Fruit fly (Drosophila melanogaster) whole organism, embryonic: Measurements from ENCODE around the gene CG31064.

Experiments used
- Adf1 ChIP-seq: fragments of 200-800 bp; sonication (Bioruptor generic); IDR thresholded peaks from 2 replicates; pipeline ENCODE4 v1.3.6; 2022; ENCODE audit warnings: missing biosample characterization, missing genetic modification characterization
- Aef1 ChIP-seq: fragments of 200-800 bp; sonication (Bioruptor generic); IDR thresholded peaks from 3 replicates; pipeline ENCODE4 v1.3.6; 2022; ENCODE audit warnings: missing biosample characterization, missing genetic modification characterization
- Atf3 ChIP-seq: fragments of 200-800 bp; sonication (Bioruptor generic); optimal IDR thresholded peaks from 3 replicates; lab custom pipeline; 2016; ENCODE audit warnings: missing biosample characterization, missing genetic modification characterization
- BtbVII ChIP-seq: fragments of 200-800 bp; sonication (Bioruptor generic); optimal IDR thresholded peaks from 3 replicates; lab custom pipeline; 2017; ENCODE audit warnings: missing biosample characterization, mild to moderate bottlenecking, missing genetic modification characterization
- CG10274 ChIP-seq: fragments of 200-800 bp; sonication (Bioruptor generic); optimal IDR thresholded peaks from 3 replicates; lab custom pipeline; 2017; ENCODE audit warnings: missing biosample characterization, mild to moderate bottlenecking, missing genetic modification characterization
- CG11093 ChIP-seq: fragments of 200-800 bp; sonication (Bioruptor generic); IDR thresholded peaks from 3 replicates; pipeline ENCODE4 v1.3.6; 2022; ENCODE audit warnings: missing biosample characterization, missing genetic modification characterization
- CG11504 ChIP-seq: fragments of 200-800 bp; sonication (Bioruptor generic); optimal IDR thresholded peaks from 3 replicates; lab custom pipeline; 2019; ENCODE audit warnings: missing biosample characterization, mild to moderate bottlenecking, missing genetic modification characterization, moderate library complexity
- CG11695 ChIP-seq: fragments of 200-800 bp; sonication (Bioruptor generic); IDR thresholded peaks from 3 replicates; pipeline ENCODE4 v1.3.6; 2022; ENCODE audit warnings: missing biosample characterization, missing genetic modification characterization
- CG12299 ChIP-seq: fragments of 200-800 bp; sonication (Bioruptor generic); optimal IDR thresholded peaks from 2 replicates; lab custom pipeline; 2018; ENCODE audit warnings: missing biosample characterization, mild to moderate bottlenecking, missing genetic modification characterization
- CG12942 ChIP-seq: fragments of 200-800 bp; sonication (Bioruptor generic); optimal IDR thresholded peaks from 3 replicates; lab custom pipeline; 2016; ENCODE audit warnings: missing biosample characterization, missing genetic modification characterization
- CG15601 ChIP-seq: fragments of 200-800 bp; sonication (Bioruptor generic); optimal IDR thresholded peaks from 3 replicates; lab custom pipeline; 2019; ENCODE audit warnings: missing biosample characterization, mild to moderate bottlenecking, missing genetic modification characterization, moderate library complexity
- CG17612 ChIP-seq: fragments of 200-800 bp; sonication (Bioruptor generic); IDR thresholded peaks from 2 replicates; pipeline ENCODE4 v1.3.6; 2022; ENCODE audit warnings: missing biosample characterization, missing genetic modification characterization
- CG2889 ChIP-seq: fragments of 200-800 bp; sonication (Bioruptor generic); IDR thresholded peaks from 3 replicates; pipeline ENCODE4 v1.3.6; 2022; ENCODE audit warnings: missing biosample characterization, missing genetic modification characterization
- CG30020 ChIP-seq: fragments of 200-800 bp; optimal IDR thresholded peaks from 2 replicates; lab custom pipeline; 2019; ENCODE audit warnings: missing biosample characterization, mild to moderate bottlenecking, missing genetic modification characterization, moderate library complexity
- CG3838 ChIP-seq: fragments of 200-800 bp; sonication (Bioruptor generic); optimal IDR thresholded peaks from 3 replicates; lab custom pipeline; 2016; ENCODE audit warnings: missing biosample characterization, missing genetic modification characterization
- CG6254 ChIP-seq: fragments of 200-800 bp; sonication (Bioruptor generic); optimal IDR thresholded peaks from 3 replicates; lab custom pipeline; 2017; ENCODE audit warnings: mild to moderate bottlenecking, missing biosample characterization, missing genetic modification reagents, missing genetic modification characterization
- CG7372 ChIP-seq: fragments of 200-800 bp; sonication (Bioruptor generic); IDR thresholded peaks from 2 replicates; pipeline ENCODE4 v1.3.6; 2022; ENCODE audit warnings: missing biosample characterization, missing genetic modification characterization
- CrebB ChIP-seq: fragments of 200-800 bp; sonication (Bioruptor generic); optimal IDR thresholded peaks from 3 replicates; lab custom pipeline; 2018; ENCODE audit warnings: missing biosample characterization, mild to moderate bottlenecking, missing genetic modification characterization
- Dbx ChIP-seq: fragments of 200-800 bp; sonication (Bioruptor generic); IDR thresholded peaks from 3 replicates; pipeline ENCODE4 v1.3.6; 2022; ENCODE audit warnings: missing biosample characterization, missing genetic modification characterization
- Dip2 ChIP-seq: fragments of 200-800 bp; sonication (Bioruptor generic); IDR thresholded peaks from 2 replicates; pipeline ENCODE4 v1.3.6; 2022; ENCODE audit warnings: missing biosample characterization, missing genetic modification characterization
- Doc2 ChIP-seq: fragments of 200-800 bp; sonication (Bioruptor generic); IDR thresholded peaks from 2 replicates; pipeline ENCODE4 v1.3.6; 2022; ENCODE audit warnings: missing biosample characterization, missing genetic modification characterization
- Dp ChIP-seq: fragments of 200-800 bp; sonication (Bioruptor generic); optimal IDR thresholded peaks from 2 replicates; lab custom pipeline; 2018; ENCODE audit warnings: missing biosample characterization, mild to moderate bottlenecking, missing genetic modification characterization, moderate library complexity
- H15 ChIP-seq: fragments of 200-800 bp; sonication (Bioruptor generic); IDR thresholded peaks from 3 replicates; pipeline ENCODE4 v1.3.6; 2022; ENCODE audit warnings: missing biosample characterization, missing genetic modification characterization
- HLH3B ChIP-seq: fragments of 200-800 bp; sonication (Bioruptor generic); IDR thresholded peaks from 2 replicates; pipeline ENCODE4 v1.3.6; 2022; ENCODE audit warnings: missing biosample characterization, missing genetic modification characterization
- Med ChIP-seq: fragments of 200-800 bp; sonication (Bioruptor generic); peaks from one replicate; lab custom pipeline; 2016; ENCODE audit warnings: missing biosample characterization, missing genetic modification characterization, mild to moderate bottlenecking, inconsistent platforms, moderate library complexity
- Nf-YC ChIP-seq: fragments of 200-800 bp; optimal IDR thresholded peaks from 3 replicates; lab custom pipeline; 2019; ENCODE audit warnings: missing biosample characterization, mild to moderate bottlenecking, missing genetic modification characterization, moderate library complexity
- Scr ChIP-seq: fragments of 200-800 bp; sonication (Bioruptor generic); IDR thresholded peaks from 2 replicates; pipeline ENCODE4 v1.3.6; 2022; ENCODE audit warnings: missing biosample characterization, missing genetic modification characterization; ENCODE audit not compliant: partially characterized antibody
- Usf ChIP-seq: fragments of 200-800 bp; sonication (Bioruptor generic); optimal IDR thresholded peaks from 2 replicates; lab custom pipeline; 2017; ENCODE audit warnings: missing genotype, missing biosample characterization, missing genetic modification characterization
- Xrp1 ChIP-seq: fragments of 200-800 bp; sonication (Bioruptor generic); IDR thresholded peaks from 2 replicates; pipeline ENCODE4 v1.3.6; 2022; ENCODE audit warnings: missing biosample characterization, missing genetic modification characterization
- ab ChIP-seq: fragments of 200-800 bp; sonication (Bioruptor generic); optimal IDR thresholded peaks from 2 replicates; lab custom pipeline; 2016; ENCODE audit warnings: missing biosample characterization, missing genetic modification characterization
- chinmo ChIP-seq: fragments of 200-800 bp; sonication (Bioruptor generic); IDR thresholded peaks from 4 replicates; pipeline ENCODE4 v1.3.6; 2022; ENCODE audit warnings: missing biosample characterization, missing genetic modification characterization; ENCODE audit not compliant: partially characterized antibody
- ci ChIP-seq: fragments of 200-800 bp; sonication (Bioruptor generic); IDR thresholded peaks from 3 replicates; pipeline ENCODE4 v1.3.6; 2022; ENCODE audit warnings: missing biosample characterization, missing genetic modification characterization
- crol ChIP-seq: fragments of 200-800 bp; sonication (Bioruptor generic); IDR thresholded peaks from 2 replicates; pipeline ENCODE4 v1.3.6; 2022; ENCODE audit warnings: missing biosample characterization, missing genetic modification characterization
- cwo ChIP-seq: fragments of 200-800 bp; sonication (Bioruptor generic); optimal IDR thresholded peaks from 3 replicates; lab custom pipeline; 2017; ENCODE audit warnings: missing biosample characterization, missing genetic modification characterization, mild to moderate bottlenecking, moderate library complexity, missing genetic modification reagents
- da ChIP-seq: fragments of 200-800 bp; sonication (Bioruptor generic); optimal IDR thresholded peaks from 2 replicates; lab custom pipeline; 2016; ENCODE audit warnings: missing biosample characterization, missing genetic modification characterization
- exex ChIP-seq: fragments of 200-800 bp; sonication (Bioruptor generic); optimal IDR thresholded peaks from 4 replicates; lab custom pipeline; 2018; ENCODE audit warnings: missing biosample characterization, mild to moderate bottlenecking, missing genetic modification characterization, moderate library complexity
- eyg ChIP-seq: fragments of 200-800 bp; sonication (Bioruptor generic); optimal IDR thresholded peaks from 3 replicates; lab custom pipeline; 2016; ENCODE audit warnings: missing biosample characterization, missing genetic modification characterization
- hb ChIP-seq: fragments of 200-800 bp; sonication (Bioruptor generic); IDR thresholded peaks from 3 replicates; pipeline ENCODE4 v1.3.6; 2022; ENCODE audit warnings: missing biosample characterization, missing genetic modification characterization; ENCODE audit not compliant: partially characterized antibody
- kni ChIP-seq: fragments of 200-800 bp; sonication (Bioruptor generic); optimal IDR thresholded peaks from 3 replicates; lab custom pipeline; 2017; ENCODE audit warnings: mild to moderate bottlenecking, missing biosample characterization, missing genetic modification reagents, missing genetic modification characterization
- lab ChIP-seq: fragments of 200-800 bp; sonication (Bioruptor generic); optimal IDR thresholded peaks from 3 replicates; lab custom pipeline; 2017; ENCODE audit warnings: missing biosample characterization, missing genetic modification characterization, mild to moderate bottlenecking, moderate library complexity, missing genetic modification reagents
- lola ChIP-seq, 3 experiments: fragments of >200 bp in 2 of 3; fragments of 200-800 bp in 1 of 3; sonication (Bioruptor generic) in 1 of 3; optimal IDR thresholded peaks; 2 replicates each; lab custom pipeline; 2017 to 2019; ENCODE audit warnings: missing biosample characterization in 3 of 3, missing genetic modification characterization in 3 of 3, mild to moderate bottlenecking in 1 of 3, moderate library complexity in 1 of 3
- mirr ChIP-seq: fragments of 200-800 bp; sonication (Bioruptor generic); optimal IDR thresholded peaks from 3 replicates; lab custom pipeline; 2018; ENCODE audit warnings: missing biosample characterization, mild to moderate bottlenecking, missing genetic modification characterization
- onecut ChIP-seq: fragments of 200-800 bp; sonication (Bioruptor generic); IDR thresholded peaks from 2 replicates; pipeline ENCODE4 v1.3.6; 2022; ENCODE audit warnings: missing biosample characterization, missing genetic modification characterization
- pum ChIP-seq: fragments of 200-800 bp; sonication (Bioruptor generic); optimal IDR thresholded peaks from 2 replicates; lab custom pipeline; 2016; ENCODE audit warnings: missing biosample characterization, missing genetic modification characterization
- row ChIP-seq: fragments of 200-800 bp; sonication (Bioruptor generic); IDR thresholded peaks from 3 replicates; pipeline ENCODE4 v1.3.6; 2022; ENCODE audit warnings: missing biosample characterization, missing genetic modification characterization
- scrt ChIP-seq: fragments of 200-800 bp; sonication (Bioruptor generic); optimal IDR thresholded peaks from 2 replicates; lab custom pipeline; 2018; ENCODE audit warnings: missing biosample characterization, mild to moderate bottlenecking, missing genetic modification characterization, moderate library complexity
- slbo ChIP-seq: fragments of 200-800 bp; sonication (Bioruptor generic); IDR thresholded peaks from 2 replicates; pipeline ENCODE4 v1.3.6; 2022; ENCODE audit warnings: missing biosample characterization, missing genetic modification characterization
- sna ChIP-seq: fragments of 200-800 bp; sonication (Bioruptor generic); IDR thresholded peaks from 2 replicates; pipeline ENCODE4 v1.3.6; 2022; ENCODE audit warnings: missing biosample characterization, missing genetic modification characterization; ENCODE audit not compliant: partially characterized antibody
- wdn ChIP-seq: fragments of 200-800 bp; sonication (Bioruptor generic); IDR thresholded peaks from 2 replicates; pipeline ENCODE4 v1.3.6; 2022; ENCODE audit warnings: missing biosample characterization, missing genetic modification characterization

CG31064 gene

DNA sequence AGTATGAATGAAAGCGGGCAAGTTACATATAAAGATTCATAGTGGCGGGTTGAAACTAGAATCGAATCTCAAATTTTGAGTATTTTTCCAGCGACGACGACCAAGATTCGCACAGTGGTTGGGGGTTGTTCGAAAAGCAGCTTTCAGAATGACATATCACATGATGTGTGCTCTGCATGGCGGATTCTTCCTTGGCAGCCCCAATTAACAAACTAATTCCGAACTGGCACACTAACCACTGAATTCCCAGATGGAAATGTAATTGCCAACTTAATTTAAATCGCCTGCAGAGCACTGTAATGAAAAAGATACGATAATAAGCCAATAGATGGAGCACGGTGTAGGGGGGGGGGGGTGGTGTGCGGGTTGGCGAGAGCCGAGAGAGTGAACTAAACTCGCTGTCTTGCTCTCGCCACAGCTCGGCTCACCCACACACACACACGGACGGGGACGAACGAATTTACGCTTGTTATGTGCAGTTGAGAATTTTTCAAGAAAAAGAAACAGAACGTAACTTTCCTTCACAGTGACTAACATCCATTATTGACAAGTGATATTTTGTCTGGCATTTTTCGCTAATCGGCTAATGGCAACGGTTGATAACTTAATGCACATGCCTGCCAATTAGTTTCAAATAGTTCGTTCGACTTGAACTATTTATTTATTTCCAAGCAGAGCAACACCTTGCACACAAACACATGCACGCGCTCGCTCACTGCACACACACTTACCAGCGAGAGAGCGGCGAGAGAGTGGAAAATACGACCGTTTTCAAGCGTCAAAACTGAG lies 42.3 kb upstream of the CG31064 start (continued):
- peak; percentile 87 for TF ChIP-seq CG10274 (GFP tag; lab: Kevin White, UChicago)
- 0 out of 3 replicates have a peak, but pooled peaks have one; percentile 54 for TF ChIP-seq hb
- TF ChIP-seq exex (tag; lab: Kevin White, UChicago) = peak; percentile 86
- peak; percentile 98 for TF ChIP-seq ci (GFP tag; lab: Robert Waterston, UW)
- TF ChIP-seq chinmo = peak; percentile 88; the same call in 3 of the 4 replicates
- peak; percentile 91 for TF ChIP-seq CG6254
- peak; percentile 90 for TF ChIP-seq scrt (GFP tag; lab: Kevin White, UChicago)
- peak; percentile 92 for TF ChIP-seq kni
- peak; percentile 65 for TF ChIP-seq ab (GFP tag; lab: Kevin White, UChicago)
- TF ChIP-seq eyg = peak; percentile 90
- TF ChIP-seq H15 = peak; percentile 97
- TF ChIP-seq lab (GFP tag; lab: Kevin White, UChicago) = peak; percentile 98
- TF ChIP-seq CG12942 (GFP tag; lab: Kevin White, UChicago) = peak; percentile 94
- peak; percentile 93 for TF ChIP-seq Atf3 (GFP tag; lab: Kevin White, UChicago)
- TF ChIP-seq Xrp1 = peak; percentile 98
- peak; percentile 97 for TF ChIP-seq wdn
- TF ChIP-seq Dbx (GFP tag; lab: Robert Waterston, UW) = peak; percentile 97
- TF ChIP-seq CG2889 (GFP tag; lab: Robert Waterston, UW) = peak; percentile 97
- TF ChIP-seq Doc2 = peak; percentile 81
- peak; percentile 95 for TF ChIP-seq BtbVII
- peak; percentile 92 for TF ChIP-seq Usf (GFP tag; lab: Kevin White, UChicago)
- peak; percentile 94 for TF ChIP-seq CG11504 (tag; lab: Kevin White, UChicago)
- peak; percentile 84 for TF ChIP-seq Adf1 (GFP tag; lab: Robert Waterston, UW)
- TF ChIP-seq Dp (GFP tag; lab: Kevin White, UChicago) = peak; percentile 22
- peak; percentile 95 for TF ChIP-seq CG7372
- TF ChIP-seq CG11093 (GFP tag; lab: Robert Waterston, UW) = peak; percentile 95
- peak; percentile 50; the same call in 1 of the 2 replicates for TF ChIP-seq Dip2 (GFP tag; lab: Robert Waterston, UW)
- peak; percentile 100 for TF ChIP-seq Med (GFP tag; lab: Kevin White, UChicago)
- peak; percentile 95 for TF ChIP-seq cwo (GFP tag; lab: Kevin White, UChicago)
- peak; percentile 97 for TF ChIP-seq row (GFP tag; lab: Robert Waterston, UW)
- peak; percentile 48 for TF ChIP-seq CG30020 (tag; lab: Kevin White, UChicago)
- TF ChIP-seq sna = no peak
- TF ChIP-seq pum = peak; percentile 94
- peak; percentile 13 for TF ChIP-seq Scr (GFP tag; lab: Robert Waterston, UW)
- TF ChIP-seq CG3838 (GFP tag; lab: Kevin White, UChicago) = peak; percentile 86
- peak; percentile 61 for TF ChIP-seq Nf-YC (tag; lab: Kevin White, UChicago)
- TF ChIP-seq CG17612 = peak; percentile 92
- peak in 1 of 3 experiments; percentile 78 for TF ChIP-seq lola (GFP tag; optimal IDR thresholded peaks at IDR 0.05; lab: Kevin White, UChicago)
- peak; percentile 99 for TF ChIP-seq crol (GFP tag; lab: Robert Waterston, UW)
- TF ChIP-seq mirr (GFP tag; lab: Kevin White, UChicago) = peak; percentile 87
- peak; percentile 97 for TF ChIP-seq HLH3B (GFP tag; lab: Robert Waterston, UW)
- TF ChIP-seq onecut (GFP tag; lab: Robert Waterston, UW) = peak; percentile 93
- peak; percentile 96 for TF ChIP-seq CrebB
- TF ChIP-seq CG15601 (tag; lab: Kevin White, UChicago) = peak; percentile 87
- peak; percentile 88 for TF ChIP-seq CG12299 (tag; lab: Kevin White, UChicago)
- TF ChIP-seq Aef1 = peak; percentile 96
- TF ChIP-seq da (GFP tag; lab: Kevin White, UChicago) = peak; percentile 77
- peak; percentile 98 for TF ChIP-seq slbo (GFP tag; lab: Robert Waterston, UW)
- peak; percentile 97 for TF ChIP-seq CG11695 (GFP tag; lab: Robert Waterston, UW)
